Worm (Caenorhabditis elegans) whole organism, L2 larva: ENCODE measurements around the gene ubxn-5.

Source experiments
- ceh-82 ChIP-seq: fragments of 150-350 bp; optimal IDR thresholded peaks from 2 replicates; lab custom pipeline; 2014; ENCODE audit warnings: missing biosample characterization, missing genetic modification characterization
- elt-3 ChIP-seq: sonication (generic microtip); optimal IDR thresholded peaks from 2 replicates; lab custom pipeline; 2017; ENCODE audit warnings: missing biosample characterization, missing genetic modification characterization
- lsy-2 ChIP-seq, 2 experiments: fragments of 150-350 bp in 1 of 2; sonication (generic microtip) in 1 of 2; optimal IDR thresholded peaks; 2 replicates each; lab custom pipeline; 2014 to 2017; ENCODE audit warnings: missing biosample characterization in 2 of 2, missing genetic modification characterization in 2 of 2
- nhr-10 ChIP-seq: sonication (generic microtip); optimal IDR thresholded peaks from 2 replicates; lab custom pipeline; 2017; ENCODE audit warnings: missing biosample characterization, missing genetic modification characterization
- nhr-12 ChIP-seq: fragments of 150-350 bp; optimal IDR thresholded peaks from 2 replicates; lab custom pipeline; 2014; ENCODE audit warnings: missing biosample characterization, missing genetic modification characterization
- skn-1 ChIP-seq: sonication (generic microtip); optimal IDR thresholded peaks from 2 replicates; lab custom pipeline; 2017; ENCODE audit warnings: missing biosample characterization, missing genetic modification characterization
- unc-39 ChIP-seq: fragments of 150-350 bp; optimal IDR thresholded peaks from 2 replicates; lab custom pipeline; 2014; ENCODE audit warnings: missing biosample characterization, missing genetic modification characterization
- unc-55 ChIP-seq: fragments of 150-350 bp; sonication (generic microtip); optimal IDR thresholded peaks from 3 replicates; lab custom pipeline; 2014; ENCODE audit warnings: missing biosample characterization, missing genetic modification reagents, missing genetic modification characterization
- unc-62 ChIP-seq: fragments of 150-350 bp; optimal IDR thresholded peaks from 2 replicates; lab custom pipeline; 2014; ENCODE audit warnings: missing biosample characterization, missing genetic modification reagents, missing genetic modification characterization
- zag-1 ChIP-seq: fragments of 150-350 bp; optimal IDR thresholded peaks from 2 replicates; lab custom pipeline; 2014; ENCODE audit warnings: missing biosample characterization, missing genetic modification characterization
- ztf-11 ChIP-seq: sonication (generic microtip); optimal IDR thresholded peaks from 2 replicates; lab custom pipeline; 2017; ENCODE audit warnings: missing biosample characterization, missing genetic modification characterization

DNA sequence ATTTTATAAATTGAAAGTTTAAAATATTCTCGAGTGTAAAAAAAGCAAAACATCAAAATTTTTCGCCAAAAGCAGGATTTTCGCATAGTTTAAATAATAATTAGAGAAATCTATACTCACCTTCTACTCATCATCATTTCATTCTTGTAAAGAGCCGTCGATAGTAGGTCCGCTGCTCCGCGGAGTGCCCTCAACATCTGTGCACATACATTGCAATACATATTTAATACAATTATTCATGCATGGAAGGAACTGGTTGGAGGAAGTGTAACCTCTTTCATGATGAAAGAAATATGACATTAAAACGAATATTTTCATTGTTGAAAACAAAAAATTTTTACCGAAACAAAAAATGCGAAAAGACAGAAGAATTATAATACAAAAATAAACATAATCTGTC, 8.0 kb upstream of the ubxn-5 start, which contains the start of gene mrps-14:
- TF ChIP-seq zag-1 (tag; lab: Kevin White, UChicago) (no peak), unc-39 (tag; lab: Kevin White, UChicago) (no peak), elt-3 (tag; lab: Kevin White, UChicago) (no peak), ceh-82 (tag; lab: Kevin White, UChicago) (no peak), nhr-10 (tag; lab: Kevin White, UChicago) (no peak), unc-62 (GFP tag; lab: Kevin White, UChicago) (no peak), nhr-12 (tag; lab: Kevin White, UChicago) (no peak), lsy-2 (tag; optimal IDR thresholded peaks at IDR 0.05; lab: Kevin White, UChicago) (no peak), unc-55 (GFP tag; lab: Kevin White, UChicago) (no peak), skn-1 (tag; lab: Kevin White, UChicago) (no peak), ztf-11 (tag; lab: Kevin White, UChicago) (no peak)
